Fruit fly (Drosophila melanogaster) S2 (cell line): ENCODE measurements around the gene lili.

ENCODE experiments used
- CG8478 ChIP-seq: fragments of >200 bp; optimal IDR thresholded peaks from 2 replicates; lab custom pipeline; 2018
- CTCF ChIP-seq, 2 experiments: fragments of >200 bp; optimal IDR thresholded peaks; 2 replicates each; lab custom pipeline; 2018

- TF ChIP-seq CG8478 (no peak), CTCF (optimal IDR thresholded peaks at IDR 0.05; lab: Kevin White, UChicago) (no peak)
Observed at dm6 chr3R:24810844-24811625, 2.8 kb downstream of the lili start.
